Worm (Caenorhabditis elegans): ENCODE results near the gene H03G16.1.

H03G16.1 gene

ce11 chrX:15053223-15053933 is at the start of gene H03G16.1:
Gene H03G16.1 (plus strand): TSS chrX:15053883.
- TF ChIP-seq ceh-2 (tag; optimal IDR thresholded peaks at IDR 0.05) (no peak), rnt-1 (tag; optimal IDR thresholded peaks at IDR 0.05) (no peak), odd-2 (tag; optimal IDR thresholded peaks at IDR 0.05) (no peak), ceh-6 (GFP tag; optimal IDR thresholded peaks at IDR 0.05) (no peak)

ce11 chrX:15003891-15004550 is 49.7 kb upstream of the H03G16.1 start, which contains the start of gene slc-25A18.1:
Gene slc-25A18.1 (minus strand): TSS chrX:15003941.
- no peak for TF ChIP-seq ama-1 (optimal IDR thresholded peaks at IDR 0.05)
- peak; percentile 72 for TF ChIP-seq elt-2 (tag; optimal IDR thresholded peaks at IDR 0.05)

ce11 chrX:15006847-15007358 is 46.8 kb upstream of the H03G16.1 start, which contains the start of gene ergi-2:
Gene ergi-2 (minus strand): TSS chrX:15007308.
- TF ChIP-seq F13H6.1 (tag; optimal IDR thresholded peaks at IDR 0.05) (no peak), nhr-232 (tag; optimal IDR thresholded peaks at IDR 0.05) (no peak), ceh-6 (GFP tag; optimal IDR thresholded peaks at IDR 0.05) (no peak), ceh-31 (tag; optimal IDR thresholded peaks at IDR 0.05) (no peak), pqm-1 (tag; optimal IDR thresholded peaks at IDR 0.05) (no peak), ceh-34 (tag; optimal IDR thresholded peaks at IDR 0.05) (no peak), mec-3 (tag; optimal IDR thresholded peaks at IDR 0.05; ENCODE audit: borderline replicate concordance) (no peak), C08G9.2 (tag; optimal IDR thresholded peaks at IDR 0.05) (no peak), nfya-1 (tag; optimal IDR thresholded peaks at IDR 0.05) (no peak)

- no peak for TF ChIP-seq ceh-31 (tag; optimal IDR thresholded peaks at IDR 0.05)
- no peak for TF ChIP-seq lin-11 (tag; optimal IDR thresholded peaks at IDR 0.05)
- TF ChIP-seq ceh-2 (tag; optimal IDR thresholded peaks at IDR 0.05) = no peak
- no peak for TF ChIP-seq sox-4 (tag; optimal IDR thresholded peaks at IDR 0.05)
- TF ChIP-seq syd-9 (tag; optimal IDR thresholded peaks at IDR 0.05) = no peak
- TF ChIP-seq ceh-22 (tag; optimal IDR thresholded peaks at IDR 0.05) = no peak
- TF ChIP-seq ahr-1 (tag; optimal IDR thresholded peaks at IDR 0.05) = no peak
- no peak for TF ChIP-seq unc-42 (tag; optimal IDR thresholded peaks at IDR 0.05)
- TF ChIP-seq ceh-19 (GFP tag; optimal IDR thresholded peaks at IDR 0.05) = no peak
- no peak for TF ChIP-seq eyg-1 (tag; optimal IDR thresholded peaks at IDR 0.05)
Observed at ce11 chrX:15008697-15009096, 45.0 kb upstream of the H03G16.1 start.

- no peak for TF ChIP-seq ceh-48 (tag; optimal IDR thresholded peaks at IDR 0.05)
- no peak for TF ChIP-seq fkh-6 (tag; optimal IDR thresholded peaks at IDR 0.05)
- no peak for TF ChIP-seq ceh-45 (GFP tag; IDR thresholded peaks at IDR 0.05)
- TF ChIP-seq K02D7.2 (tag; optimal IDR thresholded peaks at IDR 0.05) = no peak
- no peak for TF ChIP-seq pat-9 (tag; optimal IDR thresholded peaks at IDR 0.05)
- no peak for TF ChIP-seq hlh-13 (GFP tag; optimal IDR thresholded peaks at IDR 0.05)
- no peak for TF ChIP-seq hlh-6 (tag; optimal IDR thresholded peaks at IDR 0.05)
- no peak for TF ChIP-seq ceh-31 (tag; optimal IDR thresholded peaks at IDR 0.05)
- no peak for TF ChIP-seq elt-4 (tag; optimal IDR thresholded peaks at IDR 0.05)
- TF ChIP-seq madf-2 (tag; optimal IDR thresholded peaks at IDR 0.05) = no peak
- TF ChIP-seq ceh-24 (tag; optimal IDR thresholded peaks at IDR 0.05) = no peak
- TF ChIP-seq hlh-15 (tag; optimal IDR thresholded peaks at IDR 0.05) = no peak
- no peak for TF ChIP-seq nfya-1 (tag; optimal IDR thresholded peaks at IDR 0.05)
- no peak for TF ChIP-seq ceh-9 (tag; optimal IDR thresholded peaks at IDR 0.05)
- TF ChIP-seq pha-2 (tag; optimal IDR thresholded peaks at IDR 0.05) = no peak
- no peak for TF ChIP-seq ets-4 (tag; optimal IDR thresholded peaks at IDR 0.05)
- TF ChIP-seq ceh-2 (tag; optimal IDR thresholded peaks at IDR 0.05) = no peak
- TF ChIP-seq F13H6.1 (tag; optimal IDR thresholded peaks at IDR 0.05) = no peak
- TF ChIP-seq pha-4 (tag; optimal IDR thresholded peaks at IDR 0.05) = no peak
Observed at ce11 chrX:15010941-15011340, 42.7 kb upstream of the H03G16.1 start.

Measured in whole organism, late embryonic.